Worm (Caenorhabditis elegans): ENCODE results near the gene Y81B9A.2.

- no peak for TF ChIP-seq unc-86 (tag; optimal IDR thresholded peaks at IDR 0.05)
- TF ChIP-seq eyg-1 (tag; optimal IDR thresholded peaks at IDR 0.05), result no peak
Measured at ce11 chrX:9154216-9154615, 29.7 kb upstream of the Y81B9A.2 start, which contains the start of gene B0563.7.
